Fruit fly (Drosophila melanogaster) whole organism, embryonic: ENCODE results near the gene CG31219.
A peak's percentile ranks its signal among the peaks of the same experiment; 100 is the strongest.

Experiments used
- BEAF-32 ChIP-seq: fragments of 200-800 bp; sonication (Bioruptor generic); optimal IDR thresholded peaks from 3 replicates; lab custom pipeline; 2017; ENCODE audit warnings: missing biosample characterization, missing genetic modification characterization, mild to moderate bottlenecking, moderate library complexity, missing genetic modification reagents
- CG11085 ChIP-seq: fragments of 200-800 bp; sonication (Bioruptor generic); IDR thresholded peaks from 2 replicates; pipeline ENCODE4 v1.3.6; 2022; ENCODE audit warnings: missing biosample characterization, missing genetic modification characterization
- CG11093 ChIP-seq: fragments of 200-800 bp; sonication (Bioruptor generic); IDR thresholded peaks from 3 replicates; pipeline ENCODE4 v1.3.6; 2022; ENCODE audit warnings: missing biosample characterization, missing genetic modification characterization
- CG11695 ChIP-seq: fragments of 200-800 bp; sonication (Bioruptor generic); IDR thresholded peaks from 3 replicates; pipeline ENCODE4 v1.3.6; 2022; ENCODE audit warnings: missing biosample characterization, missing genetic modification characterization
- CG18619 ChIP-seq: fragments of 200-800 bp; sonication (Bioruptor generic); optimal IDR thresholded peaks from 3 replicates; lab custom pipeline; 2017; ENCODE audit warnings: missing biosample characterization, mild to moderate bottlenecking, missing genetic modification characterization
- CG2199 ChIP-seq: fragments of 200-800 bp; sonication (Bioruptor generic); IDR thresholded peaks from 3 replicates; pipeline ENCODE4 v1.3.6; 2022; ENCODE audit warnings: missing biosample characterization, missing genetic modification characterization
- CG2875 ChIP-seq: fragments of 200-800 bp; sonication (Bioruptor generic); optimal IDR thresholded peaks from 2 replicates; lab custom pipeline; 2017; ENCODE audit warnings: missing biosample characterization, mild to moderate bottlenecking, missing genetic modification characterization, missing genetic modification reagents
- CG3163 ChIP-seq: fragments of 200-800 bp; sonication (Bioruptor generic); optimal IDR thresholded peaks from 3 replicates; lab custom pipeline; 2016; ENCODE audit warnings: missing biosample characterization, missing genetic modification characterization
- CG32767 ChIP-seq: fragments of 200-800 bp; sonication (Bioruptor generic); IDR thresholded peaks from 2 replicates; pipeline ENCODE4 v1.3.6; 2022; ENCODE audit warnings: missing biosample characterization, missing genetic modification characterization
- CG3726 ChIP-seq: fragments of 200-800 bp; sonication (Bioruptor generic); IDR thresholded peaks from 3 replicates; pipeline ENCODE4, ENCODE4 v1.3.6; 2022; ENCODE audit warnings: missing biosample characterization, missing genetic modification characterization
- CG4617 ChIP-seq: fragments of 200-800 bp; sonication (Bioruptor generic); optimal IDR thresholded peaks from 3 replicates; lab custom pipeline; 2016; ENCODE audit warnings: missing biosample characterization, missing genetic modification characterization, borderline replicate concordance
- CG5245 ChIP-seq: fragments of 200-800 bp; sonication (Bioruptor generic); optimal IDR thresholded peaks from 3 replicates; lab custom pipeline; 2016; ENCODE audit warnings: missing biosample characterization, missing genetic modification characterization
- CG6683 ChIP-seq: fragments of 200-800 bp; sonication (Bioruptor generic); optimal IDR thresholded peaks from 2 replicates; lab custom pipeline; 2017; ENCODE audit warnings: missing biosample characterization, mild to moderate bottlenecking, missing genetic modification characterization, missing genetic modification reagents
- CG6791 ChIP-seq: fragments of 200-800 bp; sonication (Bioruptor generic); IDR thresholded peaks from 3 replicates; pipeline ENCODE4 v1.3.6; 2022; ENCODE audit warnings: missing biosample characterization, missing genetic modification characterization; ENCODE audit not compliant: partially characterized antibody
- Dfd ChIP-seq, 2 experiments: fragments of >200 bp; optimal IDR thresholded peaks; 2 replicates each; lab custom pipeline; 2017; ENCODE audit warnings: missing biosample characterization in 2 of 2, missing genetic modification characterization in 2 of 2
- Dll ChIP-seq: fragments of 200-800 bp; sonication (Bioruptor generic); IDR thresholded peaks from 4 replicates; pipeline ENCODE4 v1.3.6; 2022; ENCODE audit warnings: missing biosample characterization, missing genetic modification characterization; ENCODE audit not compliant: partially characterized antibody
- Gug ChIP-seq: fragments of 200-800 bp; sonication (Bioruptor generic); IDR thresholded peaks from 4 replicates; pipeline ENCODE4 v1.3.6; 2022; ENCODE audit warnings: missing biosample characterization, missing genetic modification characterization
- Hand ChIP-seq: fragments of 200-800 bp; sonication (Bioruptor generic); optimal IDR thresholded peaks from 2 replicates; lab custom pipeline; 2017; ENCODE audit warnings: mild to moderate bottlenecking, missing biosample characterization, missing genetic modification reagents, missing genetic modification characterization
- Hey ChIP-seq: fragments of 200-800 bp; sonication (Bioruptor generic); optimal IDR thresholded peaks from 3 replicates; lab custom pipeline; 2018; ENCODE audit warnings: missing biosample characterization, mild to moderate bottlenecking, missing genetic modification characterization
- Kr ChIP-seq: fragments of 200-800 bp; sonication (Bioruptor generic); optimal IDR thresholded peaks from 2 replicates; lab custom pipeline; 2017; ENCODE audit warnings: missing biosample characterization, mild to moderate bottlenecking, missing genetic modification characterization
- Lpt ChIP-seq: fragments of >200 bp; optimal IDR thresholded peaks from 2 replicates; lab custom pipeline; 2018; ENCODE audit warnings: missing biosample characterization, missing genetic modification characterization
- MTF-1 ChIP-seq: fragments of 200-800 bp; sonication (Bioruptor generic); optimal IDR thresholded peaks from 2 replicates; lab custom pipeline; 2018; ENCODE audit warnings: missing biosample characterization, mild to moderate bottlenecking, missing genetic modification characterization, borderline replicate concordance
- Nf-YA ChIP-seq: fragments of 200-800 bp; sonication (Bioruptor generic); IDR thresholded peaks from 2 replicates; pipeline ENCODE4 v1.3.6; 2022; ENCODE audit warnings: missing biosample characterization, missing genetic modification characterization
- Nf-YC ChIP-seq: fragments of 200-800 bp; optimal IDR thresholded peaks from 3 replicates; lab custom pipeline; 2019; ENCODE audit warnings: missing biosample characterization, mild to moderate bottlenecking, missing genetic modification characterization, moderate library complexity
- Six4 ChIP-seq: fragments of 200-800 bp; sonication (Bioruptor generic); optimal IDR thresholded peaks from 2 replicates; lab custom pipeline; 2016; ENCODE audit warnings: missing biosample characterization, missing genetic modification characterization
- Sox100B ChIP-seq: fragments of 200-800 bp; sonication (Bioruptor generic); optimal IDR thresholded peaks from 3 replicates; lab custom pipeline; 2018; ENCODE audit warnings: missing biosample characterization, mild to moderate bottlenecking, missing genetic modification characterization
- Ssrp ChIP-seq: fragments of 200-800 bp; sonication (Bioruptor generic); optimal IDR thresholded peaks from 2 replicates; lab custom pipeline; 2018; ENCODE audit warnings: missing biosample characterization, mild to moderate bottlenecking, missing genetic modification characterization, moderate library complexity
- Tbp ChIP-seq: fragments of >200 bp; optimal IDR thresholded peaks from 2 replicates; lab custom pipeline; 2018; ENCODE audit warnings: missing biosample characterization, missing genetic modification characterization
- az2 ChIP-seq: fragments of 200-800 bp; sonication (Bioruptor generic); optimal IDR thresholded peaks from 3 replicates; lab custom pipeline; 2016; ENCODE audit warnings: missing biosample characterization, missing genetic modification characterization
- chif ChIP-seq, 2 experiments: fragments of 200-800 bp; sonication (Bioruptor generic); optimal IDR thresholded peaks; 3 replicates each; lab custom pipeline; 2016; ENCODE audit warnings: missing biosample characterization in 2 of 2, missing genetic modification characterization in 2 of 2
- corto ChIP-seq: fragments of 200-800 bp; sonication (Bioruptor generic); optimal IDR thresholded peaks from 2 replicates; lab custom pipeline; 2016; ENCODE audit warnings: missing biosample characterization, mild to moderate bottlenecking, missing genetic modification characterization, moderate library complexity
- croc ChIP-seq: fragments of 200-800 bp; sonication (Bioruptor generic); conservative IDR thresholded peaks from 3 replicates; pipeline ENCODE4 v1.3.6; 2022; ENCODE audit warnings: missing biosample characterization, missing genetic modification characterization
- ewg ChIP-seq: fragments of 200-800 bp; sonication (Bioruptor generic); optimal IDR thresholded peaks from 3 replicates; lab custom pipeline; 2017; ENCODE audit warnings: mild to moderate bottlenecking, missing biosample characterization, missing genetic modification reagents, missing genetic modification characterization
- fd64A ChIP-seq: fragments of 200-800 bp; sonication (Bioruptor generic); optimal IDR thresholded peaks from 3 replicates; lab custom pipeline; 2018; ENCODE audit warnings: missing biosample characterization, mild to moderate bottlenecking, missing genetic modification characterization
- gsb ChIP-seq: fragments of 200-800 bp; sonication (Bioruptor generic); IDR thresholded peaks from 2 replicates; pipeline ENCODE4 v1.3.6; 2022; ENCODE audit warnings: missing biosample characterization, missing genetic modification characterization
- gsb-n ChIP-seq: fragments of 200-800 bp; sonication (Bioruptor generic); optimal IDR thresholded peaks from 3 replicates; lab custom pipeline; 2018; ENCODE audit warnings: missing biosample characterization, mild to moderate bottlenecking, missing genetic modification characterization
- h ChIP-seq: fragments of >200 bp; optimal IDR thresholded peaks from 2 replicates; lab custom pipeline; 2017
- her ChIP-seq: fragments of 200-800 bp; sonication (Bioruptor generic); optimal IDR thresholded peaks from 2 replicates; lab custom pipeline; 2016; ENCODE audit warnings: missing biosample characterization, missing genetic modification characterization
- lov ChIP-seq, 2 experiments: fragments of 200-800 bp in 1 of 2; fragments of >200 bp in 1 of 2; sonication (Bioruptor generic) in 1 of 2; IDR thresholded peaks in 1 of 2; optimal IDR thresholded peaks in 1 of 2; 2 replicates in 1 of 2; 3 replicates in 1 of 2; pipeline versions ENCODE4 v1.3.6 to Lab custom; 2017 to 2022; ENCODE audit warnings: missing biosample characterization in 1 of 2, missing genetic modification characterization in 1 of 2
- mam ChIP-seq: fragments of 200-800 bp; sonication (Bioruptor generic); optimal IDR thresholded peaks from 3 replicates; lab custom pipeline; 2016; ENCODE audit warnings: missing biosample characterization, missing genetic modification characterization
- mld ChIP-seq: fragments of 200-800 bp; sonication (Bioruptor generic); IDR thresholded peaks from 3 replicates; pipeline ENCODE4 v1.3.6; 2022; ENCODE audit warnings: missing biosample characterization, missing genetic modification characterization; ENCODE audit not compliant: partially characterized antibody
- pho ChIP-seq: fragments of 200-800 bp; sonication (Bioruptor generic); optimal IDR thresholded peaks from 2 replicates; lab custom pipeline; 2016; ENCODE audit warnings: missing biosample characterization, missing genetic modification characterization
- sd ChIP-seq: fragments of 200-800 bp; sonication (Bioruptor generic); optimal IDR thresholded peaks from 3 replicates; lab custom pipeline; 2018; ENCODE audit warnings: missing biosample characterization, mild to moderate bottlenecking, missing genetic modification characterization, moderate library complexity
- seq ChIP-seq: fragments of 200-800 bp; sonication (Bioruptor generic); IDR thresholded peaks from 2 replicates; pipeline ENCODE4 v1.3.6; 2022; ENCODE audit warnings: missing biosample characterization, missing genetic modification characterization
- slou ChIP-seq: fragments of 200-800 bp; sonication (Bioruptor generic); optimal IDR thresholded peaks from 3 replicates; lab custom pipeline; 2016; ENCODE audit warnings: missing biosample characterization, missing genetic modification characterization
- slp2 ChIP-seq: fragments of 200-800 bp; sonication (Bioruptor generic); optimal IDR thresholded peaks from 2 replicates; lab custom pipeline; 2016; ENCODE audit warnings: missing biosample characterization, missing genetic modification characterization
- stc ChIP-seq: fragments of 200-800 bp; sonication (Bioruptor generic); IDR thresholded peaks from 2 replicates; pipeline ENCODE4 v1.3.6; 2022; ENCODE audit warnings: missing biosample characterization, missing genetic modification characterization
- tin ChIP-seq: fragments of 200-800 bp; sonication (Bioruptor generic); optimal IDR thresholded peaks from 3 replicates; lab custom pipeline; 2016; ENCODE audit warnings: missing biosample characterization, missing genetic modification characterization
- tup ChIP-seq: fragments of 200-800 bp; sonication (Bioruptor generic); optimal IDR thresholded peaks from 2 replicates; lab custom pipeline; 2016; ENCODE audit warnings: missing biosample characterization, mild to moderate bottlenecking, missing genetic modification characterization, moderate library complexity
- wdn ChIP-seq: fragments of 200-800 bp; sonication (Bioruptor generic); IDR thresholded peaks from 2 replicates; pipeline ENCODE4 v1.3.6; 2022; ENCODE audit warnings: missing biosample characterization, missing genetic modification characterization

Gene CG31219

dm6 chr3R:19623606-19624005 lies 27.2 kb upstream of the CG31219 start (continued):
- TF ChIP-seq Nf-YA (GFP tag; lab: Robert Waterston, UW) (0 out of 2 replicates have a peak, but pooled peaks have one; percentile 36), BEAF-32 (GFP tag; lab: Kevin White, UChicago) (no peak), Nf-YC (no peak), Ssrp (tag; lab: Kevin White, UChicago) (peak; percentile 38), CG5245 (GFP tag; lab: Kevin White, UChicago) (peak; percentile 45), CG3726 (GFP tag; lab: Robert Waterston, UW) (peak; percentile 55; the same call in 1 of the 3 replicates), chif (GFP tag; optimal IDR thresholded peaks at IDR 0.05; lab: Kevin White, UChicago) (peak; percentile 21 to 48), stc (GFP tag; lab: Robert Waterston, UW) (0 out of 2 replicates have a peak, but pooled peaks have one; percentile 39), MTF-1 (no peak), CG2199 (GFP tag; lab: Robert Waterston, UW) (no peak), sd (tag; lab: Kevin White, UChicago) (no peak), her (GFP tag; lab: Kevin White, UChicago) (peak; percentile 26), CG32767 (no peak), Hey (no peak), mld (GFP tag; lab: Robert Waterston, UW) (no peak), Sox100B (GFP tag; lab: Kevin White, UChicago) (peak; percentile 28), Six4 (GFP tag; lab: Kevin White, UChicago) (peak; percentile 36), CG18619 (GFP tag; lab: Kevin White, UChicago) (no peak), lov (optimal IDR thresholded peaks at IDR 0.05; lab: Kevin White, UChicago) (no peak), lov (GFP tag; IDR thresholded peaks at IDR 0.05; lab: Robert Waterston, UW) (0 out of 3 replicates have a peak, but pooled peaks have one; percentile 33), slou (GFP tag; lab: Kevin White, UChicago) (no peak), CG3163 (GFP tag; lab: Kevin White, UChicago) (peak; percentile 19), Dfd (GFP tag; optimal IDR thresholded peaks at IDR 0.05; lab: Kevin White, UChicago) (no peak), Hand (GFP tag; lab: Kevin White, UChicago) (no peak), Kr (GFP tag; lab: Kevin White, UChicago) (no peak), gsb-n (tag; lab: Kevin White, UChicago) (peak; percentile 43), CG6683 (GFP tag; lab: Kevin White, UChicago) (no peak), az2 (GFP tag; lab: Kevin White, UChicago) (peak; percentile 58), Lpt (GFP tag; lab: Kevin White, UChicago) (no peak), mam (peak; percentile 56), tin (peak; percentile 37), h (lab: Kevin White, UChicago) (no peak), CG11695 (GFP tag; lab: Robert Waterston, UW) (peak; percentile 68; the same call in 2 of the 3 replicates), gsb (GFP tag; lab: Robert Waterston, UW) (0 out of 2 replicates have a peak, but pooled peaks have one; percentile 20), Dll (GFP tag; lab: Robert Waterston, UW) (no peak), CG11093 (GFP tag; lab: Robert Waterston, UW) (0 out of 3 replicates have a peak, but pooled peaks have one; percentile 38), tup (no peak), CG4617 (GFP tag; lab: Kevin White, UChicago) (no peak), fd64A (GFP tag; lab: Kevin White, UChicago) (no peak), Tbp (no peak), CG2875 (GFP tag; lab: Kevin White, UChicago) (peak; percentile 48), croc (GFP tag; lab: Robert Waterston, UW) (peak; percentile 45; the same call in 2 of the 3 replicates), slp2 (peak; percentile 36), ewg (peak; percentile 9), corto (GFP tag; lab: Kevin White, UChicago) (no peak), seq (GFP tag; lab: Robert Waterston, UW) (peak; percentile 52; the same call in 1 of the 2 replicates), wdn (GFP tag; lab: Robert Waterston, UW) (peak; percentile 65; the same call in 1 of the 2 replicates), CG11085 (GFP tag; lab: Robert Waterston, UW) (0 out of 2 replicates have a peak, but pooled peaks have one; percentile 43), pho (GFP tag; lab: Kevin White, UChicago) (peak; percentile 60), Gug (GFP tag; lab: Robert Waterston, UW) (peak; percentile 66), CG6791 (GFP tag; lab: Robert Waterston, UW) (no peak)
